Fruit fly (Drosophila melanogaster): ENCODE results near the gene Axs.

Axs gene

DNA sequence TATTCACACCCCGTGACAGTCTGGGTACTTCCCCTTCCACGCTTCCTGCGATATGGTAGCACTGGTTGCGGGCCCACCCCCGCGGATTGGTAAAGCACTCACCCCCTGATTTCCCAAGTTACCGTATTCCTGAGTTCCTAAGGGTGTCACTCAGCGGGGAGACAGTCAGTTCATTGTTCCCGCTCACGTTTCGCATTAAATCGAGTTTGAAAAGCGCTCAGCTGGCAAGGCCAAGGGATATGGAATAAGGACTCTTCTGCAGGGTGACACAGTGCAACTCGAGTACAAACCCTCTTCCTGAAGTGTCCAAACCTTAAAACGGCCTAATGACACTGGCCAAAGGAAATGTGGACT lies 4.4 kb upstream of the Axs start:
- no peak for TF ChIP-seq Snoo (tag; optimal IDR thresholded peaks at IDR 0.05)
- no peak for TF ChIP-seq rn (GFP tag; IDR thresholded peaks at IDR 0.05)
- TF ChIP-seq CG4496 (GFP tag; IDR thresholded peaks at IDR 0.05) = no peak
- TF ChIP-seq CG15710 (tag; optimal IDR thresholded peaks at IDR 0.05) = no peak
- TF ChIP-seq CG32121 (GFP tag; IDR thresholded peaks at IDR 0.05) = no peak
- no peak for TF ChIP-seq CG13204 (GFP tag; optimal IDR thresholded peaks at IDR 0.05)
- no peak for TF ChIP-seq CG12605 (GFP tag; IDR thresholded peaks at IDR 0.05)
- TF ChIP-seq CG9948 (tag; optimal IDR thresholded peaks at IDR 0.05) = no peak
- no peak for TF ChIP-seq CG8159 (tag; optimal IDR thresholded peaks at IDR 0.05)
- TF ChIP-seq EcR (GFP tag; optimal IDR thresholded peaks at IDR 0.05) = no peak
- no peak for TF ChIP-seq fd96Ca (GFP tag; IDR thresholded peaks at IDR 0.05)
- no peak for TF ChIP-seq D1 (tag; optimal IDR thresholded peaks at IDR 0.05)
- TF ChIP-seq CG17806 (tag; optimal IDR thresholded peaks at IDR 0.05) = no peak
- TF ChIP-seq CG14655 (GFP tag; optimal IDR thresholded peaks at IDR 0.05) = no peak
- TF ChIP-seq Pif1A (GFP tag; optimal IDR thresholded peaks at IDR 0.05) = no peak
- TF ChIP-seq gl (tag; optimal IDR thresholded peaks at IDR 0.05) = no peak
- TF ChIP-seq Ets98B (GFP tag; IDR thresholded peaks at IDR 0.05) = no peak
- TF ChIP-seq CG8301 (tag; optimal IDR thresholded peaks at IDR 0.05) = no peak
- TF ChIP-seq CG34367 (tag; optimal IDR thresholded peaks at IDR 0.05) = no peak

DNA sequence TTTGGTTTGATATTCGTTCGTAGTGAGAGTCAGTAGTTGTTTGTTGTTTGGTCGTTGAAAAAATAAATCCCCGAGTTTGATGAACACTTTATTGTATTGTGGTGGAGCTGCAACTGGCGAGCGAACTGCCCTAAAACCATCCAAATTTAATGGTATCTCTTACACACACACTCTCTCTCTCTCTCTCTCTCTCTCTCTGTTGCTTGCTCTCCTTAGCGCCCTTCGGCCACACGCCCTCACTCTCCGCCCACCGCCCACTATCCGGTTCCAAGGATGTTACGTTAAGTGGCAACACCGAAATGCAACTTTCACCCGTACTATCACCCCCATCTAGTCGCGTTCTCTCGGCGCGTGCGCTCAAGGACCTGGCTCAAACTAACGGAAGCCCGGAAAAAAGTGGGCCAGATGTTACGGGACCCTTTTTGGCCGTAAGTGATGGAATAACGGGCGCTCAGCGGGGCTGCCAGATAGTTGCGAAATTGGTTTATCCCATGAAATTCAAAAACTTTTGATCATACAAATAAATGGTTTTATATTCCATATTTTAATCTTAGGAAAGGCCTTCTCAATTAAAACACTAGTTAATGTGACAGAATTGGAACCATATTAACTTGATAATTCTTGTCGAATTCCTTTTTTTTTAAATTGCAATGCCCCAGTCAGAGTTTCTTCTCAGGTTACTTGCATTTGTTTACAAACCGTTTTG lies 3.9 kb upstream of the Axs start:
- no peak for TF ChIP-seq Pif1A (GFP tag; optimal IDR thresholded peaks at IDR 0.05)
- no peak for TF ChIP-seq Pif1B (GFP tag; optimal IDR thresholded peaks at IDR 0.05)
- TF ChIP-seq CG34367 (tag; optimal IDR thresholded peaks at IDR 0.05) = no peak
- no peak for TF ChIP-seq CG13204 (GFP tag; optimal IDR thresholded peaks at IDR 0.05)
- no peak for TF ChIP-seq CG32121 (GFP tag; IDR thresholded peaks at IDR 0.05)
- TF ChIP-seq Ets98B (GFP tag; IDR thresholded peaks at IDR 0.05) = no peak
- no peak for TF ChIP-seq CG8159 (tag; optimal IDR thresholded peaks at IDR 0.05)
- no peak for TF ChIP-seq CG9948 (tag; optimal IDR thresholded peaks at IDR 0.05)
- no peak for TF ChIP-seq CG15710 (tag; optimal IDR thresholded peaks at IDR 0.05)

DNA sequence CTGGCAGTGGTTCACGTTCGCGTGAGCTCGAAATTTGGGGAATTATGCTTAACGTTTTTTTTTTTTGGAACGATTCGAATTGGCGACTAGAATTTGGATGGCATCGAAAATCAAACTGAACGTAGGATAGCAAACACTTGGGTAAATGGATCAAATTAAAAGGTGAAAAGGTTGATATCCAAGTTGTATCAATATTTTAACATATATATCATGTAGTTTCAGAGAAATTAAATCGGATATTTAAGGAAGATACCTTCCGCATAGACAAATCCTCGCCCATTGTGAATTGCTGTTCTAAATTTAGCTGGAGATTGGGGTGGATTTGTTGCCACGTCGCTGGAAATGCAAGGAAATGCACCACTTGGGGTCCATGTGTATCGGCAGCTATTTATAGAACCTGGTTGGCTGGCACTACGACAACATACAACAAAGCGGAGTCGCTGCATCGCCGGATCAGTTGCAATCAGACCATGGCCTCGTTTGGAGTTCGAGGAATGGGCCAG lies 4.8 kb downstream of the Axs start, which contains the start of the genes CG13010 and sing:
Gene CG13010, minus strand, starts transcription at position 101 of the 503 bp plus-strand sequence.
Gene sing, plus strand, starts transcription at position 453 of the 503 bp plus-strand sequence.
- TF ChIP-seq CG32121 (GFP tag; IDR thresholded peaks at IDR 0.05) = no peak
- TF ChIP-seq Snoo (tag; optimal IDR thresholded peaks at IDR 0.05) = no peak
- no peak for TF ChIP-seq gl (tag; optimal IDR thresholded peaks at IDR 0.05)
- no peak for TF ChIP-seq rn (GFP tag; IDR thresholded peaks at IDR 0.05)
- no peak for TF ChIP-seq D1 (tag; optimal IDR thresholded peaks at IDR 0.05)
- TF ChIP-seq CG12605 (GFP tag; IDR thresholded peaks at IDR 0.05) = no peak
- TF ChIP-seq Pif1B (GFP tag; optimal IDR thresholded peaks at IDR 0.05) = no peak
- TF ChIP-seq EcR (GFP tag; optimal IDR thresholded peaks at IDR 0.05) = no peak
- TF ChIP-seq CG13204 (GFP tag; optimal IDR thresholded peaks at IDR 0.05) = no peak
- no peak for TF ChIP-seq CG34367 (tag; optimal IDR thresholded peaks at IDR 0.05)
- no peak for TF ChIP-seq Ets98B (GFP tag; IDR thresholded peaks at IDR 0.05)
- TF ChIP-seq Pif1A (GFP tag; optimal IDR thresholded peaks at IDR 0.05) = no peak
- TF ChIP-seq CG10348 (GFP tag; IDR thresholded peaks at IDR 0.05) = no peak
- TF ChIP-seq CG8159 (tag; optimal IDR thresholded peaks at IDR 0.05) = no peak
- no peak for TF ChIP-seq CG9948 (tag; optimal IDR thresholded peaks at IDR 0.05)
- TF ChIP-seq CG4496 (GFP tag; IDR thresholded peaks at IDR 0.05) = no peak
- TF ChIP-seq CG14655 (GFP tag; optimal IDR thresholded peaks at IDR 0.05) = no peak
- no peak for TF ChIP-seq CG17806 (tag; optimal IDR thresholded peaks at IDR 0.05)

DNA sequence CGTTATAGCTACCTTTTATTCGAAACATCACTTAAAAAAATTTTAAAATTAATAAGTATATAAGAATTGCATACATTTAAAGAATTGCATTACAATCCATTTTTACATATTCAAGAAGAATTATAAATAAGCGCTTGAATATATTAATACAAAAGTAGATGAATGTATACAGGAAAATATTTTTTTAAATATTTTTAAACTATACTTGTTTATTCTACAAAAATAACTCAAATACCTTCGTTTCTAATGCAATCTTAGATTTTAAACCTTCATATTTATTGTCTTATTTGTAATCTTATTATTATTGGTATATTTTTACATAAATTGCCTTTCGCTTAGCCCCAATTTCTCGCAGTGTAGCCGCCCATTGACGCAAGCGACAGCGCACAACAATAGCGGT lies 6.5 kb downstream of the Axs start:
- no peak for TF ChIP-seq CG8301 (tag; optimal IDR thresholded peaks at IDR 0.05)
- peak; percentile 18 for TF ChIP-seq CG8159 (tag; optimal IDR thresholded peaks at IDR 0.05)
- TF ChIP-seq Pif1A (GFP tag; optimal IDR thresholded peaks at IDR 0.05) = no peak
- TF ChIP-seq CG34367 (tag; optimal IDR thresholded peaks at IDR 0.05) = no peak
- TF ChIP-seq CG10348 (GFP tag; IDR thresholded peaks at IDR 0.05) = no peak
- TF ChIP-seq Snoo (tag; optimal IDR thresholded peaks at IDR 0.05) = peak; percentile 13
- no peak for TF ChIP-seq fd96Ca (GFP tag; IDR thresholded peaks at IDR 0.05)
- TF ChIP-seq EcR (GFP tag; optimal IDR thresholded peaks at IDR 0.05) = no peak
- no peak for TF ChIP-seq D1 (tag; optimal IDR thresholded peaks at IDR 0.05)
- TF ChIP-seq Ets98B (GFP tag; IDR thresholded peaks at IDR 0.05) = no peak
- TF ChIP-seq gl (tag; optimal IDR thresholded peaks at IDR 0.05) = no peak
- peak; percentile 20 for TF ChIP-seq CG15710 (tag; optimal IDR thresholded peaks at IDR 0.05)
- no peak for TF ChIP-seq CG32121 (GFP tag; IDR thresholded peaks at IDR 0.05)
- TF ChIP-seq CG12605 (GFP tag; IDR thresholded peaks at IDR 0.05) = no peak
- no peak for TF ChIP-seq Pif1B (GFP tag; optimal IDR thresholded peaks at IDR 0.05)
- TF ChIP-seq CG13204 (GFP tag; optimal IDR thresholded peaks at IDR 0.05) = no peak
- TF ChIP-seq CG4496 (GFP tag; IDR thresholded peaks at IDR 0.05) = 0 out of 3 replicates have a peak, but pooled peaks have one; percentile 14
- TF ChIP-seq CG9948 (tag; optimal IDR thresholded peaks at IDR 0.05) = peak; percentile 25
- TF ChIP-seq CG17806 (tag; optimal IDR thresholded peaks at IDR 0.05) = no peak
- no peak for TF ChIP-seq CG14655 (GFP tag; optimal IDR thresholded peaks at IDR 0.05)
- no peak for TF ChIP-seq rn (GFP tag; IDR thresholded peaks at IDR 0.05)

DNA sequence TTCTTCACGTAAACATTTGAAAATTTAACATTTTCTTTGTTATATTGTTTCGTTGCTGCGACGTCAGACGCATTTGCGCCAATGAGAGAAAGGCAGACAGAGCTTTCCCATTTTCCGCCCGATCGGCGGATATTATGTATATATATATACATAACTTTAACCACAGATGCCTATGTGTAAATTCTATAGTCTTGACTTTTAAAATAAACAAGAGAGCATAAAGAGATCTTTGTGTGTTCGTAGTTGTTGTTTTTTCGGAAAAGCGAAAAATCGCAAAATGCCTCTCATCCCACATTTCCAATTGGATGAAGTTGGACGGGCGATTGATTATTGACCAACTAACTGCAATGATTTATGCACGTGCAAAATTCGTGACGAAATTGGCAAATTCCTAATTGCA lies 7.0 kb downstream of the Axs start, which contains the start of gene CG13012:
Gene CG13012, minus strand, starts transcription at position 101 of the 400 bp plus-strand sequence.
- TF ChIP-seq CG12605 (GFP tag; IDR thresholded peaks at IDR 0.05) (no peak), Snoo (tag; optimal IDR thresholded peaks at IDR 0.05) (no peak), CG13204 (GFP tag; optimal IDR thresholded peaks at IDR 0.05) (no peak), CG14655 (GFP tag; optimal IDR thresholded peaks at IDR 0.05) (no peak), CG34367 (tag; optimal IDR thresholded peaks at IDR 0.05) (no peak), CG9948 (tag; optimal IDR thresholded peaks at IDR 0.05) (no peak), Pif1A (GFP tag; optimal IDR thresholded peaks at IDR 0.05) (no peak), CG15710 (tag; optimal IDR thresholded peaks at IDR 0.05) (no peak)

All from whole organism, pupa.